Worm (Caenorhabditis elegans) whole organism, early embryonic: ENCODE data around the gene F36F12.2.

Experiments
- F13C5.2 ChIP-seq: sonication (generic microtip); optimal IDR thresholded peaks from 2 replicates; lab custom pipeline; 2017; ENCODE audit warnings: mild to moderate bottlenecking, missing genetic modification characterization, inconsistent platforms, missing compliant biosample characterization
- aly-1 ChIP-seq: sonication (generic microtip); optimal IDR thresholded peaks from 2 replicates; lab custom pipeline; 2016; ENCODE audit warnings: missing genetic modification characterization, missing compliant biosample characterization
- ama-1 ChIP-seq: fragments of 150-350 bp; optimal IDR thresholded peaks from 2 replicates; lab custom pipeline; 2014
- ceh-13 ChIP-seq: fragments of 200-800 bp; sonication (Bioruptor generic); optimal IDR thresholded peaks from 2 replicates; lab custom pipeline; 2018; ENCODE audit warnings: mild to moderate bottlenecking, missing genetic modification characterization, missing compliant biosample characterization
- ceh-36 ChIP-seq: sonication (generic microtip); optimal IDR thresholded peaks from 2 replicates; lab custom pipeline; 2016; ENCODE audit warnings: missing genetic modification characterization, inconsistent platforms, missing compliant biosample characterization
- ets-7 ChIP-seq: sonication (generic microtip); optimal IDR thresholded peaks from 2 replicates; lab custom pipeline; 2016; ENCODE audit warnings: missing genotype, missing genetic modification characterization, missing compliant biosample characterization
- flt-1 ChIP-seq: fragments of 200-800 bp; sonication (Bioruptor generic); IDR thresholded peaks from 2 replicates; pipeline ENCODE4 v1.3.6; 2022; ENCODE audit warnings: missing genetic modification characterization, missing compliant biosample characterization
- hmbx-1 ChIP-seq: sonication (generic microtip); optimal IDR thresholded peaks from 2 replicates; lab custom pipeline; 2016; ENCODE audit warnings: mild to moderate bottlenecking, missing genetic modification characterization, missing compliant biosample characterization
- hmg-4 ChIP-seq: fragments of 200-800 bp; sonication (Bioruptor generic); optimal IDR thresholded peaks from 2 replicates; lab custom pipeline; 2018; ENCODE audit warnings: mild to moderate bottlenecking, missing genetic modification characterization, missing compliant biosample characterization
- hnd-1 ChIP-seq: sonication (generic microtip); optimal IDR thresholded peaks from 2 replicates; lab custom pipeline; 2016; ENCODE audit warnings: missing genetic modification characterization, missing compliant biosample characterization
- scrt-1 ChIP-seq: fragments of 200-800 bp; sonication (Bioruptor generic); IDR thresholded peaks from 2 replicates; pipeline ENCODE4 v1.3.6; 2022; ENCODE audit warnings: missing genetic modification characterization, missing compliant biosample characterization
- tbx-11 ChIP-seq: fragments of 200-800 bp; sonication (Bioruptor generic); IDR thresholded peaks from 2 replicates; pipeline ENCODE4 v1.3.6; 2022; ENCODE audit warnings: missing genetic modification characterization, missing compliant biosample characterization
- tbx-37 ChIP-seq: fragments of 200-800 bp; sonication (Bioruptor generic); conservative IDR thresholded peaks from 2 replicates; pipeline ENCODE4 v1.3.6; 2022; ENCODE audit warnings: missing genetic modification reagents, missing genetic modification characterization, missing compliant biosample characterization
- tra-4 ChIP-seq: sonication (generic microtip); optimal IDR thresholded peaks from 2 replicates; lab custom pipeline; 2017; ENCODE audit warnings: missing genetic modification characterization, missing compliant biosample characterization

ce11 chrV:2135323-2135722 is 40.2 kb upstream of the F36F12.2 start:
- no peak for TF ChIP-seq ama-1
- no peak for TF ChIP-seq hmg-4 (GFP tag; lab: Kevin White, UChicago)
- TF ChIP-seq tbx-11 (GFP tag; lab: Robert Waterston, UW) = no peak
- TF ChIP-seq tra-4 (tag; lab: Kevin White, UChicago) = no peak
- TF ChIP-seq hnd-1 (tag; lab: Kevin White, UChicago) = no peak
- no peak for TF ChIP-seq ceh-36 (tag; lab: Kevin White, UChicago)
- TF ChIP-seq scrt-1 = no peak
- TF ChIP-seq aly-1 (tag; lab: Kevin White, UChicago) = no peak
- no peak for TF ChIP-seq flt-1 (GFP tag; lab: Robert Waterston, UW)
- no peak for TF ChIP-seq tbx-37
- TF ChIP-seq ceh-13 = no peak
- no peak for TF ChIP-seq F13C5.2 (tag; lab: Kevin White, UChicago)
- TF ChIP-seq hmbx-1 = no peak
- TF ChIP-seq ets-7 = no peak
